Worm (Caenorhabditis elegans) whole organism, early embryonic: ENCODE data around the gene srx-90.

Experiments
- B0310.2 ChIP-seq: sonication (generic microtip); optimal IDR thresholded peaks from 2 replicates; lab custom pipeline; 2016; ENCODE audit warnings: mild to moderate bottlenecking, missing genetic modification characterization, missing compliant biosample characterization
- F13C5.2 ChIP-seq: sonication (generic microtip); optimal IDR thresholded peaks from 2 replicates; lab custom pipeline; 2017; ENCODE audit warnings: mild to moderate bottlenecking, missing genetic modification characterization, inconsistent platforms, missing compliant biosample characterization
- aly-1 ChIP-seq: sonication (generic microtip); optimal IDR thresholded peaks from 2 replicates; lab custom pipeline; 2016; ENCODE audit warnings: missing genetic modification characterization, missing compliant biosample characterization
- ama-1 ChIP-seq: fragments of 150-350 bp; optimal IDR thresholded peaks from 2 replicates; lab custom pipeline; 2014
- ceh-13 ChIP-seq: fragments of 200-800 bp; sonication (Bioruptor generic); optimal IDR thresholded peaks from 2 replicates; lab custom pipeline; 2018; ENCODE audit warnings: mild to moderate bottlenecking, missing genetic modification characterization, missing compliant biosample characterization
- ceh-36 ChIP-seq: sonication (generic microtip); optimal IDR thresholded peaks from 2 replicates; lab custom pipeline; 2016; ENCODE audit warnings: missing genetic modification characterization, inconsistent platforms, missing compliant biosample characterization
- flt-1 ChIP-seq: fragments of 200-800 bp; sonication (Bioruptor generic); IDR thresholded peaks from 2 replicates; pipeline ENCODE4 v1.3.6; 2022; ENCODE audit warnings: missing genetic modification characterization, missing compliant biosample characterization
- hmg-4 ChIP-seq: fragments of 200-800 bp; sonication (Bioruptor generic); optimal IDR thresholded peaks from 2 replicates; lab custom pipeline; 2018; ENCODE audit warnings: mild to moderate bottlenecking, missing genetic modification characterization, missing compliant biosample characterization
- pes-1 ChIP-seq: fragments of 200-800 bp; sonication (Bioruptor generic); IDR thresholded peaks from 2 replicates; pipeline ENCODE4 v1.3.6; 2022; ENCODE audit warnings: missing genetic modification reagents, missing genetic modification characterization, missing compliant biosample characterization
- scrt-1 ChIP-seq: fragments of 200-800 bp; sonication (Bioruptor generic); IDR thresholded peaks from 2 replicates; pipeline ENCODE4 v1.3.6; 2022; ENCODE audit warnings: missing genetic modification characterization, missing compliant biosample characterization
- sea-1 ChIP-seq: fragments of 200-800 bp; sonication (Bioruptor generic); conservative IDR thresholded peaks from 2 replicates; pipeline ENCODE4 v1.3.6; 2022; ENCODE audit warnings: missing genetic modification characterization, missing compliant biosample characterization
- tbx-11 ChIP-seq: fragments of 200-800 bp; sonication (Bioruptor generic); IDR thresholded peaks from 2 replicates; pipeline ENCODE4 v1.3.6; 2022; ENCODE audit warnings: missing genetic modification characterization, missing compliant biosample characterization
- tbx-37 ChIP-seq: fragments of 200-800 bp; sonication (Bioruptor generic); conservative IDR thresholded peaks from 2 replicates; pipeline ENCODE4 v1.3.6; 2022; ENCODE audit warnings: missing genetic modification reagents, missing genetic modification characterization, missing compliant biosample characterization
- tra-4 ChIP-seq: sonication (generic microtip); optimal IDR thresholded peaks from 2 replicates; lab custom pipeline; 2017; ENCODE audit warnings: missing genetic modification characterization, missing compliant biosample characterization

ce11 chrV:11589433-11589832 is 8.5 kb downstream of the srx-90 start, which contains the start of gene srx-82:
- TF ChIP-seq B0310.2 (tag; lab: Kevin White, UChicago), result no peak
- TF ChIP-seq ama-1 (lab: Kevin White, UChicago), result no peak
- no peak for TF ChIP-seq ceh-36 (tag; lab: Kevin White, UChicago)
- TF ChIP-seq flt-1 (GFP tag; lab: Robert Waterston, UW), result no peak
- no peak for TF ChIP-seq ceh-13
- TF ChIP-seq hmg-4 (GFP tag; lab: Kevin White, UChicago), result no peak
- no peak for TF ChIP-seq F13C5.2 (tag; lab: Kevin White, UChicago)
- TF ChIP-seq sea-1 (GFP tag; lab: Robert Waterston, UW), result no peak
- TF ChIP-seq pes-1, result no peak
- TF ChIP-seq aly-1 (tag; lab: Kevin White, UChicago), result no peak
- no peak for TF ChIP-seq tbx-11 (GFP tag; lab: Robert Waterston, UW)
- no peak for TF ChIP-seq tra-4 (tag; lab: Kevin White, UChicago)
- no peak for TF ChIP-seq tbx-37 (GFP tag; lab: Robert Waterston, UW)
- TF ChIP-seq scrt-1, result no peak
